Fruit fly (Drosophila melanogaster) whole organism, embryonic: ENCODE results near the gene Rnp4F.

Experiments
- CG1024 ChIP-seq: fragments of 200-800 bp; sonication (Bioruptor generic); IDR thresholded peaks from 2 replicates; pipeline ENCODE4 v1.3.6; 2022; ENCODE audit warnings: missing biosample characterization, missing genetic modification characterization
- CG10267 ChIP-seq: fragments of 200-800 bp; sonication (Bioruptor generic); optimal IDR thresholded peaks from 2 replicates; lab custom pipeline; 2018; ENCODE audit warnings: missing biosample characterization, mild to moderate bottlenecking, missing genetic modification characterization, moderate library complexity
- CG10565 ChIP-seq: fragments of 200-800 bp; sonication (Bioruptor generic); optimal IDR thresholded peaks from 3 replicates; lab custom pipeline; 2016; ENCODE audit warnings: missing biosample characterization, mild to moderate bottlenecking, missing genetic modification characterization
- CG10654 ChIP-seq: fragments of 200-800 bp; sonication (Bioruptor generic); optimal IDR thresholded peaks from 2 replicates; lab custom pipeline; 2016; ENCODE audit warnings: missing biosample characterization, missing genetic modification characterization
- CG10979 ChIP-seq: fragments of 200-800 bp; sonication (Bioruptor generic); optimal IDR thresholded peaks from 2 replicates; lab custom pipeline; 2018; ENCODE audit warnings: missing biosample characterization, mild to moderate bottlenecking, missing genetic modification characterization, moderate library complexity
- CG11085 ChIP-seq: fragments of 200-800 bp; sonication (Bioruptor generic); IDR thresholded peaks from 2 replicates; pipeline ENCODE4 v1.3.6; 2022; ENCODE audit warnings: missing biosample characterization, missing genetic modification characterization
- CG11456 ChIP-seq: fragments of 200-800 bp; sonication (Bioruptor generic); IDR thresholded peaks from 3 replicates; pipeline ENCODE4 v1.3.6; 2022; ENCODE audit warnings: missing biosample characterization, missing genetic modification characterization
- CG13123 ChIP-seq: fragments of 200-800 bp; sonication (Bioruptor generic); optimal IDR thresholded peaks from 2 replicates; lab custom pipeline; 2016; ENCODE audit warnings: missing biosample characterization, missing genetic modification characterization
- CG14441 ChIP-seq: fragments of 200-800 bp; sonication (Bioruptor generic); IDR thresholded peaks from 2 replicates; pipeline ENCODE4 v1.3.6; 2022; ENCODE audit warnings: missing biosample characterization, missing genetic modification characterization
- CG14710 ChIP-seq: fragments of 200-800 bp; sonication (Bioruptor generic); optimal IDR thresholded peaks from 3 replicates; lab custom pipeline; 2019; ENCODE audit warnings: missing biosample characterization, mild to moderate bottlenecking, missing genetic modification characterization, moderate library complexity
- CG17361 ChIP-seq: fragments of 200-800 bp; sonication (Bioruptor generic); IDR thresholded peaks from 3 replicates; pipeline ENCODE4 v1.3.6; 2022; ENCODE audit warnings: missing biosample characterization, missing genetic modification characterization
- CG31388 ChIP-seq: fragments of 200-800 bp; sonication (Bioruptor generic); optimal IDR thresholded peaks from 2 replicates; lab custom pipeline; 2016; ENCODE audit warnings: missing biosample characterization, missing genetic modification characterization
- CG32772 ChIP-seq: fragments of 200-800 bp; sonication (Bioruptor generic); IDR thresholded peaks from 2 replicates; pipeline ENCODE4 v1.3.6; 2022; ENCODE audit warnings: missing biosample characterization, missing genetic modification characterization
- CG4424 ChIP-seq: fragments of 200-800 bp; sonication (Bioruptor generic); optimal IDR thresholded peaks from 3 replicates; lab custom pipeline; 2016; ENCODE audit warnings: missing biosample characterization, missing genetic modification characterization
- CG4730 ChIP-seq: fragments of 200-800 bp; sonication (Bioruptor generic); IDR thresholded peaks from 2 replicates; pipeline ENCODE4 v1.3.6; 2022; ENCODE audit warnings: missing biosample characterization, missing genetic modification characterization
- CG4854 ChIP-seq: fragments of 200-800 bp; sonication (Bioruptor generic); optimal IDR thresholded peaks from 2 replicates; lab custom pipeline; 2016; ENCODE audit warnings: missing biosample characterization, missing genetic modification characterization, inconsistent platforms
- CG6683 ChIP-seq: fragments of 200-800 bp; sonication (Bioruptor generic); optimal IDR thresholded peaks from 2 replicates; lab custom pipeline; 2017; ENCODE audit warnings: missing biosample characterization, mild to moderate bottlenecking, missing genetic modification characterization, missing genetic modification reagents
- CG6791 ChIP-seq: fragments of 200-800 bp; sonication (Bioruptor generic); IDR thresholded peaks from 3 replicates; pipeline ENCODE4 v1.3.6; 2022; ENCODE audit warnings: missing biosample characterization, missing genetic modification characterization; ENCODE audit not compliant: partially characterized antibody
- CG7839 ChIP-seq: fragments of 200-800 bp; sonication (Bioruptor generic); optimal IDR thresholded peaks from 3 replicates; lab custom pipeline; 2018; ENCODE audit warnings: missing biosample characterization, mild to moderate bottlenecking, missing genetic modification characterization, moderate library complexity
- CG8359 ChIP-seq: fragments of 200-800 bp; sonication (Bioruptor generic); optimal IDR thresholded peaks from 2 replicates; lab custom pipeline; 2017; ENCODE audit warnings: missing biosample characterization, mild to moderate bottlenecking, missing genetic modification characterization, borderline replicate concordance
- CG9727 ChIP-seq: fragments of 200-800 bp; sonication (Bioruptor generic); optimal IDR thresholded peaks from 3 replicates; lab custom pipeline; 2017; ENCODE audit warnings: missing biosample characterization, mild to moderate bottlenecking, missing genetic modification characterization
- CrebB ChIP-seq: fragments of 200-800 bp; sonication (Bioruptor generic); optimal IDR thresholded peaks from 3 replicates; lab custom pipeline; 2018; ENCODE audit warnings: missing biosample characterization, mild to moderate bottlenecking, missing genetic modification characterization
- Dbx ChIP-seq: fragments of 200-800 bp; sonication (Bioruptor generic); IDR thresholded peaks from 3 replicates; pipeline ENCODE4 v1.3.6; 2022; ENCODE audit warnings: missing biosample characterization, missing genetic modification characterization
- Doc2 ChIP-seq: fragments of 200-800 bp; sonication (Bioruptor generic); IDR thresholded peaks from 2 replicates; pipeline ENCODE4 v1.3.6; 2022; ENCODE audit warnings: missing biosample characterization, missing genetic modification characterization
- Ets97D ChIP-seq: fragments of 200-800 bp; sonication (Bioruptor generic); optimal IDR thresholded peaks from 3 replicates; lab custom pipeline; 2016; ENCODE audit warnings: missing biosample characterization, missing genetic modification characterization
- Max ChIP-seq: fragments of 200-800 bp; sonication (Bioruptor generic); optimal IDR thresholded peaks from 2 replicates; lab custom pipeline; 2016; ENCODE audit warnings: missing biosample characterization, mild to moderate bottlenecking, missing genetic modification characterization
- Sry-δ ChIP-seq: fragments of 200-800 bp; sonication (Bioruptor generic); optimal IDR thresholded peaks from 2 replicates; lab custom pipeline; 2016; ENCODE audit warnings: missing biosample characterization, missing genetic modification characterization
- Ssrp ChIP-seq: fragments of 200-800 bp; sonication (Bioruptor generic); optimal IDR thresholded peaks from 2 replicates; lab custom pipeline; 2018; ENCODE audit warnings: missing biosample characterization, mild to moderate bottlenecking, missing genetic modification characterization, moderate library complexity
- amos ChIP-seq: fragments of 200-800 bp; sonication (Bioruptor generic); IDR thresholded peaks from 2 replicates; pipeline ENCODE4 v1.3.6; 2022; ENCODE audit warnings: missing biosample characterization, missing genetic modification characterization; ENCODE audit not compliant: partially characterized antibody
- az2 ChIP-seq: fragments of 200-800 bp; sonication (Bioruptor generic); optimal IDR thresholded peaks from 3 replicates; lab custom pipeline; 2016; ENCODE audit warnings: missing biosample characterization, missing genetic modification characterization
- bsh ChIP-seq, 2 experiments: fragments of 200-800 bp; sonication (Bioruptor generic); optimal IDR thresholded peaks; 2 replicates each; lab custom pipeline; 2017 to 2018; ENCODE audit warnings: mild to moderate bottlenecking in 2 of 2, missing biosample characterization in 2 of 2, missing genetic modification characterization in 2 of 2, moderate library complexity in 1 of 2
- chm ChIP-seq: fragments of 200-800 bp; sonication (Bioruptor generic); IDR thresholded peaks from 2 replicates; pipeline ENCODE4 v1.3.6; 2022; ENCODE audit warnings: missing biosample characterization, missing genetic modification characterization
- ci ChIP-seq: fragments of 200-800 bp; sonication (Bioruptor generic); IDR thresholded peaks from 3 replicates; pipeline ENCODE4 v1.3.6; 2022; ENCODE audit warnings: missing biosample characterization, missing genetic modification characterization
- dati ChIP-seq: fragments of 200-800 bp; sonication (Bioruptor generic); IDR thresholded peaks from 2 replicates; pipeline ENCODE4 v1.3.6; 2022; ENCODE audit warnings: missing biosample characterization, missing genetic modification characterization
- dm ChIP-seq: fragments of 200-800 bp; sonication (Bioruptor generic); optimal IDR thresholded peaks from 3 replicates; lab custom pipeline; 2016; ENCODE audit warnings: missing biosample characterization, missing genetic modification characterization
- fd96Cb ChIP-seq: fragments of 200-800 bp; sonication (Bioruptor generic); optimal IDR thresholded peaks from 2 replicates; lab custom pipeline; 2018; ENCODE audit warnings: missing biosample characterization, mild to moderate bottlenecking, missing genetic modification characterization, moderate library complexity
- fu2 ChIP-seq: fragments of 200-800 bp; sonication (Bioruptor generic); optimal IDR thresholded peaks from 2 replicates; lab custom pipeline; 2016; ENCODE audit warnings: missing biosample characterization, missing genetic modification characterization
- gcm2 ChIP-seq: fragments of 200-800 bp; sonication (Bioruptor generic); optimal IDR thresholded peaks from 2 replicates; lab custom pipeline; 2016; ENCODE audit warnings: missing biosample characterization, missing genetic modification characterization
- h ChIP-seq: fragments of >200 bp; optimal IDR thresholded peaks from 2 replicates; lab custom pipeline; 2017
- lab ChIP-seq: fragments of 200-800 bp; sonication (Bioruptor generic); optimal IDR thresholded peaks from 3 replicates; lab custom pipeline; 2017; ENCODE audit warnings: missing biosample characterization, missing genetic modification characterization, mild to moderate bottlenecking, moderate library complexity, missing genetic modification reagents
- mld ChIP-seq: fragments of 200-800 bp; sonication (Bioruptor generic); IDR thresholded peaks from 3 replicates; pipeline ENCODE4 v1.3.6; 2022; ENCODE audit warnings: missing biosample characterization, missing genetic modification characterization; ENCODE audit not compliant: partially characterized antibody
- psq ChIP-seq: fragments of 200-800 bp; sonication (Bioruptor generic); optimal IDR thresholded peaks from 2 replicates; lab custom pipeline; 2017; ENCODE audit warnings: missing biosample characterization, missing genetic modification characterization
- ranshi ChIP-seq: fragments of 200-800 bp; sonication (Bioruptor generic); IDR thresholded peaks from 2 replicates; pipeline ENCODE4 v1.3.6; 2022; ENCODE audit warnings: missing biosample characterization, missing genetic modification characterization
- ro ChIP-seq: fragments of 200-800 bp; sonication (Bioruptor generic); IDR thresholded peaks from 2 replicates; pipeline ENCODE4 v1.3.6; 2022; ENCODE audit warnings: missing biosample characterization, missing genetic modification characterization
- stwl ChIP-seq: fragments of 200-800 bp; sonication (Bioruptor generic); optimal IDR thresholded peaks from 3 replicates; lab custom pipeline; 2018; ENCODE audit warnings: missing biosample characterization, mild to moderate bottlenecking, missing genetic modification characterization, moderate library complexity
- tgo ChIP-seq: fragments of 200-800 bp; sonication (Bioruptor generic); IDR thresholded peaks from 3 replicates; pipeline ENCODE4 v1.3.6; 2022; ENCODE audit warnings: missing biosample characterization, missing genetic modification characterization
- trem ChIP-seq: fragments of 200-800 bp; optimal IDR thresholded peaks from 3 replicates; lab custom pipeline; 2019; ENCODE audit warnings: missing biosample characterization, mild to moderate bottlenecking, missing genetic modification characterization, moderate library complexity
- ttk ChIP-seq: fragments of 200-800 bp; sonication (Bioruptor generic); IDR thresholded peaks from 2 replicates; pipeline ENCODE4 v2.1.2; 2022; ENCODE audit warnings: missing biosample characterization, missing genetic modification characterization
- tx ChIP-seq: fragments of 200-800 bp; sonication (Bioruptor generic); optimal IDR thresholded peaks from 2 replicates; lab custom pipeline; 2016; ENCODE audit warnings: missing biosample characterization, missing genetic modification characterization
- wdn ChIP-seq: fragments of 200-800 bp; sonication (Bioruptor generic); IDR thresholded peaks from 2 replicates; pipeline ENCODE4 v1.3.6; 2022; ENCODE audit warnings: missing biosample characterization, missing genetic modification characterization
- z ChIP-seq: fragments of 200-800 bp; sonication (Bioruptor generic); IDR thresholded peaks from 3 replicates; pipeline ENCODE4 v1.3.6; 2022; ENCODE audit warnings: missing biosample characterization, missing genetic modification characterization
- zf30C ChIP-seq: fragments of 200-800 bp; sonication (Bioruptor generic); optimal IDR thresholded peaks from 3 replicates; lab custom pipeline; 2018; ENCODE audit warnings: missing biosample characterization, mild to moderate bottlenecking, missing genetic modification characterization

Rnp4F gene

dm6 chrX:5357035-5357434 lies 34.5 kb upstream of the Rnp4F start (continued):
- no peak for TF ChIP-seq ttk (GFP tag; lab: Robert Waterston, UW)
- no peak for TF ChIP-seq wdn
- no peak for TF ChIP-seq CG6683 (GFP tag; lab: Kevin White, UChicago)
- TF ChIP-seq amos (GFP tag; lab: Robert Waterston, UW): no peak
- no peak for TF ChIP-seq CG14710
- TF ChIP-seq trem (tag; lab: Kevin White, UChicago): no peak
- no peak for TF ChIP-seq CG10267
- TF ChIP-seq zf30C: no peak
- TF ChIP-seq ranshi: 0 out of 2 replicates have a peak, but pooled peaks have one; percentile 10
- TF ChIP-seq CG17361 (GFP tag; lab: Robert Waterston, UW): no peak
- no peak for TF ChIP-seq CG1024 (GFP tag; lab: Robert Waterston, UW)
- TF ChIP-seq Dbx (GFP tag; lab: Robert Waterston, UW): no peak
- no peak for TF ChIP-seq psq (GFP tag; lab: Kevin White, UChicago)
- TF ChIP-seq CG11085 (GFP tag; lab: Robert Waterston, UW): no peak
- TF ChIP-seq az2 (GFP tag; lab: Kevin White, UChicago): no peak
- no peak for TF ChIP-seq CG8359 (GFP tag; lab: Kevin White, UChicago)
- TF ChIP-seq fd96Cb (tag; lab: Kevin White, UChicago): peak; percentile 0
- TF ChIP-seq lab: peak; percentile 22
- no peak for TF ChIP-seq CG31388 (GFP tag; lab: Kevin White, UChicago)
- TF ChIP-seq mld (GFP tag; lab: Robert Waterston, UW): no peak
- TF ChIP-seq gcm2 (GFP tag; lab: Kevin White, UChicago): no peak
- TF ChIP-seq Ets97D (GFP tag; lab: Kevin White, UChicago): no peak
- 0 out of 3 replicates have a peak, but pooled peaks have one; percentile 33 for TF ChIP-seq CG11456 (GFP tag; lab: Robert Waterston, UW)
- no peak for TF ChIP-seq CG9727 (GFP tag; lab: Kevin White, UChicago)
- TF ChIP-seq CG7839 (tag; lab: Kevin White, UChicago): peak; percentile 30
- TF ChIP-seq z: no peak
- no peak for TF ChIP-seq CG4730 (GFP tag; lab: Robert Waterston, UW)
- 0 out of 2 replicates have a peak, but pooled peaks have one; percentile 16 for TF ChIP-seq CG32772
- TF ChIP-seq CG6791 (GFP tag; lab: Robert Waterston, UW): no peak
- TF ChIP-seq CG4424 (GFP tag; lab: Kevin White, UChicago): no peak
- no peak; the same call in 2 of the 3 replicates for TF ChIP-seq tgo
- TF ChIP-seq CG4854 (GFP tag; lab: Kevin White, UChicago): no peak
- 0 out of 3 replicates have a peak, but pooled peaks have one; percentile 43 for TF ChIP-seq ci (GFP tag; lab: Robert Waterston, UW)
- TF ChIP-seq bsh (GFP tag; optimal IDR thresholded peaks at IDR 0.05; lab: Kevin White, UChicago): no peak
- TF ChIP-seq ro (GFP tag; lab: Robert Waterston, UW): no peak
- TF ChIP-seq CG10654 (GFP tag; lab: Kevin White, UChicago): no peak
- no peak for TF ChIP-seq dati (GFP tag; lab: Robert Waterston, UW)
- no peak for TF ChIP-seq fu2 (GFP tag; lab: Kevin White, UChicago)
- TF ChIP-seq Ssrp (tag; lab: Kevin White, UChicago): no peak
- no peak for TF ChIP-seq Max (GFP tag; lab: Kevin White, UChicago)
- no peak for TF ChIP-seq dm (GFP tag; lab: Kevin White, UChicago)
- no peak for TF ChIP-seq CrebB (tag; lab: Kevin White, UChicago)
- no peak for TF ChIP-seq chm (GFP tag; lab: Robert Waterston, UW)
- TF ChIP-seq Doc2: no peak
- no peak for TF ChIP-seq h (lab: Kevin White, UChicago)
- no peak for TF ChIP-seq Sry-δ (GFP tag; lab: Kevin White, UChicago)
- no peak for TF ChIP-seq tx (GFP tag; lab: Kevin White, UChicago)
- peak; percentile 39; the same call in 1 of the 2 replicates for TF ChIP-seq CG14441
- TF ChIP-seq stwl (tag; lab: Kevin White, UChicago): no peak
- TF ChIP-seq CG13123 (GFP tag; lab: Kevin White, UChicago): no peak
- TF ChIP-seq CG10979: no peak
- no peak for TF ChIP-seq CG10565 (GFP tag; lab: Kevin White, UChicago)
